Worm (Caenorhabditis elegans): ENCODE results near the gene K03B4.2.

The K03B4.2 gene

DNA sequence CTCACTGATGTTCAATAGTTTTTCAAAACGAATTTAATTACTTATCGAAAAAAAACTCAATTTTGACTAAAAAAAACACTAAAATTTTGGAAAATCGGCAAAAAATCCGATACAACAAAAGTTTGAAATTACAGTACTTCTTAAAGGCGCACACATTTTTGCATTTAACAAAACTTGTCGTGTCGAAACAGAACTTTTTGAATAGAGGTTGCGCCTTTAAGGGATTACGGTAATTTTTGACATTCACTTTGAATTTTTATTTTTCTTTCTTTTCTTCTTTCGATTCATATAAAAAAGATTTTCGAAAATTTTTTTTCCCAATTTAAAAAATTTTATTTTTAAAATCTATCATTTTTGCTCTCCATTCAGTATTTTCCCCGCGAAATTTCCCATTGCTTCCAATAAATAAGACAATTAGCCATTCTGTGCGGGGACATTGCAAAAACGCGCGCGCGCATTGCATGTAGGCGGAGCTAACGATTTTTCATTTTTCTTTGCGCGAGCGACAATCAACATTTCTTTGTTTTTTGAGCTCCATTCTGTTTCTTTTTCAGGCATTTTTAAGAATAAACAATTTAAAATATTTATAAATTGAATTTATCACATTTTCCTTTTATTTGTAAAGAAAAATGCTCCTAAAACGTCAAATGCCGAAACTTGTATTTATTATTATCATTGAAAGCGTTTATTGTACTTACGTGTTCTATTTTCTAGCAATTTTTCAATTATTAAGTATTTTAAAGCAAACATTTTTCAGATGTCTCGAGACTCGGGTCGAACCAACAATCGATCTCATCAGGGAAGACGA is 43.6 kb downstream of the K03B4.2 start, which contains the start of gene F39G3.3 (continued):
- no peak for TF ChIP-seq ceh-9 (tag; optimal IDR thresholded peaks at IDR 0.05)
- TF ChIP-seq fos-1 (tag; optimal IDR thresholded peaks at IDR 0.05), result no peak
- peak; percentile 45 for TF ChIP-seq nhr-23 (tag; optimal IDR thresholded peaks at IDR 0.05)
- no peak for TF ChIP-seq mdl-1 (tag; optimal IDR thresholded peaks at IDR 0.05)

- no peak for TF ChIP-seq pha-4 (tag; optimal IDR thresholded peaks at IDR 0.05)
- no peak for TF ChIP-seq nhr-76 (tag; optimal IDR thresholded peaks at IDR 0.05)
- TF ChIP-seq elt-1 (tag; optimal IDR thresholded peaks at IDR 0.05), result no peak
- TF ChIP-seq nhr-25 (tag; optimal IDR thresholded peaks at IDR 0.05), result no peak
- no peak for TF ChIP-seq nhr-11 (tag; optimal IDR thresholded peaks at IDR 0.05)
- no peak for TF ChIP-seq elt-3 (tag; optimal IDR thresholded peaks at IDR 0.05)
- TF ChIP-seq mdl-1 (tag; optimal IDR thresholded peaks at IDR 0.05), result no peak
- TF ChIP-seq sea-2 (GFP tag; optimal IDR thresholded peaks at IDR 0.05), result no peak
- no peak for TF ChIP-seq ztf-11 (tag; optimal IDR thresholded peaks at IDR 0.05)
- TF ChIP-seq mml-1 (tag; optimal IDR thresholded peaks at IDR 0.05), result no peak
- TF ChIP-seq tbx-2 (tag; optimal IDR thresholded peaks at IDR 0.05), result no peak
- TF ChIP-seq hmg-11 (tag; optimal IDR thresholded peaks at IDR 0.05), result no peak
- TF ChIP-seq fkh-2 (tag; optimal IDR thresholded peaks at IDR 0.05), result no peak
- no peak for TF ChIP-seq ceh-9 (tag; optimal IDR thresholded peaks at IDR 0.05)
- no peak for TF ChIP-seq nhr-12 (tag; optimal IDR thresholded peaks at IDR 0.05)
- no peak for TF ChIP-seq ama-1 (optimal IDR thresholded peaks at IDR 0.05)
- no peak for TF ChIP-seq ztf-4 (tag; optimal IDR thresholded peaks at IDR 0.05)
Measured at ce11 chrV:4733952-4734351, 46.2 kb downstream of the K03B4.2 start.

- TF ChIP-seq tbx-2 (tag; optimal IDR thresholded peaks at IDR 0.05) (no peak), fos-1 (tag; optimal IDR thresholded peaks at IDR 0.05) (no peak), egl-27 (tag; optimal IDR thresholded peaks at IDR 0.05) (no peak), elt-2 (tag; optimal IDR thresholded peaks at IDR 0.05) (no peak), snpc-4 (tag; optimal IDR thresholded peaks at IDR 0.05) (no peak), skn-1 (tag; optimal IDR thresholded peaks at IDR 0.05) (no peak), zag-1 (tag; optimal IDR thresholded peaks at IDR 0.05) (no peak), lin-15B (tag; optimal IDR thresholded peaks at IDR 0.05) (no peak), hmg-11 (tag; optimal IDR thresholded peaks at IDR 0.05) (no peak), pqm-1 (tag; optimal IDR thresholded peaks at IDR 0.05) (no peak), ztf-11 (tag; optimal IDR thresholded peaks at IDR 0.05) (no peak), nhr-237 (tag; optimal IDR thresholded peaks at IDR 0.05) (no peak), ama-1 (optimal IDR thresholded peaks at IDR 0.05) (no peak), aly-2 (tag; optimal IDR thresholded peaks at IDR 0.05) (no peak), elt-3 (tag; optimal IDR thresholded peaks at IDR 0.05) (no peak), nhr-76 (tag; optimal IDR thresholded peaks at IDR 0.05) (no peak), mdl-1 (tag; optimal IDR thresholded peaks at IDR 0.05) (no peak), nhr-23 (tag; optimal IDR thresholded peaks at IDR 0.05) (no peak), R02D3.7 (tag; optimal IDR thresholded peaks at IDR 0.05) (no peak), ceh-28 (tag; optimal IDR thresholded peaks at IDR 0.05) (no peak)
Measured at ce11 chrV:4734608-4735007, 46.8 kb downstream of the K03B4.2 start.

- TF ChIP-seq elt-2 (tag; optimal IDR thresholded peaks at IDR 0.05), result peak; percentile 90
- TF ChIP-seq fos-1 (tag; optimal IDR thresholded peaks at IDR 0.05), result no peak
- TF ChIP-seq hmg-11 (tag; optimal IDR thresholded peaks at IDR 0.05), result no peak
- TF ChIP-seq lin-15B (tag; optimal IDR thresholded peaks at IDR 0.05), result no peak
- no peak for TF ChIP-seq nhr-43 (tag; optimal IDR thresholded peaks at IDR 0.05; ENCODE audit: poor library complexity, severe bottlenecking)
- TF ChIP-seq pqm-1 (tag; optimal IDR thresholded peaks at IDR 0.05), result peak; percentile 50
- TF ChIP-seq jun-1 (tag; optimal IDR thresholded peaks at IDR 0.05), result peak; percentile 4
- no peak for TF ChIP-seq eor-1 (tag; optimal IDR thresholded peaks at IDR 0.05)
Measured at ce11 chrV:4737727-4738126, 49.9 kb downstream of the K03B4.2 start, which contains the start of gene F39G3.2. Gene F39G3.2, plus strand, starts transcription at chrV:4737831.

All from whole organism, L3 larva.